Worm (Caenorhabditis elegans) whole organism, L2 larva: Measurements from ENCODE around the gene srab-12.

Experiments used
- C34F6.9 ChIP-seq: fragments of 150-350 bp; optimal IDR thresholded peaks from 2 replicates; lab custom pipeline; 2014; ENCODE audit warnings: missing biosample characterization, missing genetic modification characterization
- F13H6.1 ChIP-seq: sonication (generic microtip); optimal IDR thresholded peaks from 2 replicates; lab custom pipeline; 2016; ENCODE audit warnings: missing genetic modification characterization, missing compliant biosample characterization
- Y55F3AM.14 ChIP-seq: fragments of 200-800 bp; sonication (Bioruptor generic); optimal IDR thresholded peaks from 2 replicates; lab custom pipeline; 2018; ENCODE audit warnings: mild to moderate bottlenecking, missing genetic modification characterization, missing compliant biosample characterization
- ZK546.5 ChIP-seq: sonication (generic microtip); optimal IDR thresholded peaks from 2 replicates; lab custom pipeline; 2017; ENCODE audit warnings: missing biosample characterization, missing genetic modification characterization
- alr-1 ChIP-seq: fragments of 150-350 bp; optimal IDR thresholded peaks from 2 replicates; lab custom pipeline; 2014; ENCODE audit warnings: missing biosample characterization, missing genetic modification characterization
- aly-2 ChIP-seq: fragments of 150-350 bp; optimal IDR thresholded peaks from 2 replicates; lab custom pipeline; 2014; ENCODE audit warnings: missing biosample characterization, missing genetic modification characterization
- ama-1 ChIP-seq: fragments of 150-350 bp; optimal IDR thresholded peaks from 2 replicates; lab custom pipeline; 2018; ENCODE audit warnings: inconsistent platforms
- blmp-1 ChIP-seq: sonication (generic microtip); optimal IDR thresholded peaks from 2 replicates; lab custom pipeline; 2017; ENCODE audit warnings: missing genetic modification characterization, mild to moderate bottlenecking, missing compliant biosample characterization, antibody characterized with exemption, moderate library complexity; ENCODE audit not compliant: insufficient read depth
- ceh-16 ChIP-seq: fragments of 150-350 bp; optimal IDR thresholded peaks from 2 replicates; lab custom pipeline; 2014; ENCODE audit warnings: missing biosample characterization, missing genetic modification characterization
- ceh-82 ChIP-seq: fragments of 150-350 bp; optimal IDR thresholded peaks from 2 replicates; lab custom pipeline; 2014; ENCODE audit warnings: missing biosample characterization, missing genetic modification characterization
- crh-2 ChIP-seq: sonication (generic microtip); optimal IDR thresholded peaks from 2 replicates; lab custom pipeline; 2017; ENCODE audit warnings: missing biosample characterization, missing genetic modification characterization
- dmd-4 ChIP-seq: sonication (generic microtip); optimal IDR thresholded peaks from 2 replicates; lab custom pipeline; 2017; ENCODE audit warnings: missing biosample characterization, missing genetic modification characterization
- egl-27 ChIP-seq: sonication (generic microtip); optimal IDR thresholded peaks from 3 replicates; lab custom pipeline; 2017; ENCODE audit warnings: missing biosample characterization, missing genetic modification reagents, missing genetic modification characterization
- elt-1 ChIP-seq: fragments of 150-350 bp; optimal IDR thresholded peaks from 2 replicates; lab custom pipeline; 2014; ENCODE audit warnings: missing biosample characterization, missing genetic modification characterization
- elt-3 ChIP-seq: sonication (generic microtip); optimal IDR thresholded peaks from 2 replicates; lab custom pipeline; 2017; ENCODE audit warnings: missing biosample characterization, missing genetic modification characterization
- gmeb-1 ChIP-seq: fragments of 150-350 bp; optimal IDR thresholded peaks from 2 replicates; lab custom pipeline; 2014; ENCODE audit warnings: missing biosample characterization, missing genetic modification characterization
- lin-13 ChIP-seq: fragments of 150-350 bp; optimal IDR thresholded peaks from 2 replicates; lab custom pipeline; 2014; ENCODE audit warnings: missing biosample characterization, missing genetic modification reagents, missing genetic modification characterization
- lin-39 ChIP-seq: fragments of 150-350 bp; optimal IDR thresholded peaks from 2 replicates; lab custom pipeline; 2014; ENCODE audit warnings: missing biosample characterization, missing genetic modification reagents, missing genetic modification characterization
- lsy-2 ChIP-seq, 2 experiments: fragments of 150-350 bp in 1 of 2; sonication (generic microtip) in 1 of 2; optimal IDR thresholded peaks; 2 replicates each; lab custom pipeline; 2014 to 2017; ENCODE audit warnings: missing biosample characterization in 2 of 2, missing genetic modification characterization in 2 of 2
- mbf-1 ChIP-seq: sonication (generic microtip); optimal IDR thresholded peaks from 2 replicates; lab custom pipeline; 2017; ENCODE audit warnings: missing biosample characterization, missing genetic modification characterization
- nhr-12 ChIP-seq: fragments of 150-350 bp; optimal IDR thresholded peaks from 2 replicates; lab custom pipeline; 2014; ENCODE audit warnings: missing biosample characterization, missing genetic modification characterization
- nhr-21 ChIP-seq: fragments of 150-350 bp; optimal IDR thresholded peaks from 2 replicates; lab custom pipeline; 2014; ENCODE audit warnings: missing biosample characterization, missing genetic modification characterization
- nhr-237 ChIP-seq: fragments of 150-350 bp; optimal IDR thresholded peaks from 2 replicates; lab custom pipeline; 2014; ENCODE audit warnings: missing biosample characterization, missing genetic modification characterization
- nhr-25 ChIP-seq: fragments of 150-350 bp; sonication (generic microtip); optimal IDR thresholded peaks from 3 replicates; lab custom pipeline; 2014; ENCODE audit warnings: missing biosample characterization, missing genetic modification characterization
- nhr-6 ChIP-seq: fragments of 150-350 bp; optimal IDR thresholded peaks from 2 replicates; lab custom pipeline; 2014; ENCODE audit warnings: missing biosample characterization, missing genetic modification characterization
- nhr-77 ChIP-seq: fragments of 150-350 bp; optimal IDR thresholded peaks from 2 replicates; lab custom pipeline; 2014; ENCODE audit warnings: missing biosample characterization, missing genetic modification characterization
- sem-4 ChIP-seq: fragments of 150-350 bp; optimal IDR thresholded peaks from 2 replicates; lab custom pipeline; 2014; ENCODE audit warnings: missing biosample characterization, missing genetic modification reagents, missing genetic modification characterization
- skn-1 ChIP-seq: sonication (generic microtip); optimal IDR thresholded peaks from 2 replicates; lab custom pipeline; 2017; ENCODE audit warnings: missing biosample characterization, missing genetic modification characterization
- sma-3 ChIP-seq: sonication (generic microtip); optimal IDR thresholded peaks from 2 replicates; lab custom pipeline; 2016; ENCODE audit warnings: missing genetic modification reagents, missing genetic modification characterization, missing compliant biosample characterization
- sma-9 ChIP-seq, 2 experiments: fragments of 150-350 bp in 1 of 2; sonication (generic microtip) in 1 of 2; optimal IDR thresholded peaks; 2 replicates each; lab custom pipeline; 2014 to 2016; ENCODE audit warnings: missing genetic modification characterization in 2 of 2, mild to moderate bottlenecking in 1 of 2, missing biosample characterization in 1 of 2, missing compliant biosample characterization in 1 of 2, missing genetic modification reagents in 1 of 2, moderate library complexity in 1 of 2
- snpc-4 ChIP-seq: fragments of 150-350 bp; optimal IDR thresholded peaks from 2 replicates; lab custom pipeline; 2014; ENCODE audit warnings: missing biosample characterization, missing genetic modification characterization
- unc-39 ChIP-seq: fragments of 150-350 bp; optimal IDR thresholded peaks from 2 replicates; lab custom pipeline; 2014; ENCODE audit warnings: missing biosample characterization, missing genetic modification characterization
- unc-55 ChIP-seq: fragments of 150-350 bp; sonication (generic microtip); optimal IDR thresholded peaks from 3 replicates; lab custom pipeline; 2014; ENCODE audit warnings: missing biosample characterization, missing genetic modification reagents, missing genetic modification characterization
- unc-62 ChIP-seq: fragments of 150-350 bp; optimal IDR thresholded peaks from 2 replicates; lab custom pipeline; 2014; ENCODE audit warnings: missing biosample characterization, missing genetic modification reagents, missing genetic modification characterization
- zag-1 ChIP-seq: fragments of 150-350 bp; optimal IDR thresholded peaks from 2 replicates; lab custom pipeline; 2014; ENCODE audit warnings: missing biosample characterization, missing genetic modification characterization
- ztf-1 ChIP-seq: fragments of 200-800 bp; sonication (Bioruptor generic); conservative IDR thresholded peaks from 2 replicates; pipeline ENCODE4 v1.3.6; 2022; ENCODE audit warnings: missing genetic modification characterization, missing compliant biosample characterization

The srab-12 gene

DNA sequence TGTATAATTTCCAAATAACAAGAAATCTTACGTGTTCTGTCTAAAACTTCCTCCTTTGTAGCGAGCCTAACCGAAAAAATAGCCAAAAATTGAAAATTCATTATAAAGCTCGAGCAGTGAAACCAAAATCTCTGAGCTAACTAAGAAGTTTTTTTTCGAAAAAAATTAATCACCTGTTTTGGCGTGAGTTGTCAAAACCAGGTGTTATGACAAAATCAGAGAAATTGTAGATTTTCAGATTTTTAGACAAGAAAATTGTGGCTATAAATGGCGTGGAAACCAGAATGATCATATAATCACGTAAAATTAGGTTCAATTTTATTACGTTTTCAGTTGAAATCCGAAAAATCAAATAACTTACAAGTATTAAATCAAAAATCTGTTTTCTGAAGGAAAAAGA is 10.3 kb downstream of the srab-12 start, which contains the start of gene sre-21:
TSS of gene sre-21 (minus strand) at position 101 of the 400 bp plus-strand sequence.
- no peak for TF ChIP-seq nhr-77 (tag; lab: Kevin White, UChicago)
- TF ChIP-seq snpc-4 (tag; lab: Kevin White, UChicago): no peak
- no peak for TF ChIP-seq nhr-12 (tag; lab: Kevin White, UChicago)
- TF ChIP-seq ceh-16: no peak
- TF ChIP-seq mbf-1 (tag; lab: Kevin White, UChicago): no peak
- TF ChIP-seq unc-62 (GFP tag; lab: Kevin White, UChicago): no peak
- no peak for TF ChIP-seq nhr-25 (tag; lab: Kevin White, UChicago)
- no peak for TF ChIP-seq sma-9 (GFP tag; optimal IDR thresholded peaks at IDR 0.05; lab: Kevin White, UChicago)
- no peak for TF ChIP-seq sma-9 (tag; optimal IDR thresholded peaks at IDR 0.05; lab: Kevin White, UChicago)
- no peak for TF ChIP-seq egl-27 (tag; lab: Kevin White, UChicago)
- no peak for TF ChIP-seq zag-1 (tag; lab: Kevin White, UChicago)
- TF ChIP-seq crh-2 (tag; lab: Kevin White, UChicago): no peak
- no peak for TF ChIP-seq alr-1 (tag; lab: Kevin White, UChicago)

DNA sequence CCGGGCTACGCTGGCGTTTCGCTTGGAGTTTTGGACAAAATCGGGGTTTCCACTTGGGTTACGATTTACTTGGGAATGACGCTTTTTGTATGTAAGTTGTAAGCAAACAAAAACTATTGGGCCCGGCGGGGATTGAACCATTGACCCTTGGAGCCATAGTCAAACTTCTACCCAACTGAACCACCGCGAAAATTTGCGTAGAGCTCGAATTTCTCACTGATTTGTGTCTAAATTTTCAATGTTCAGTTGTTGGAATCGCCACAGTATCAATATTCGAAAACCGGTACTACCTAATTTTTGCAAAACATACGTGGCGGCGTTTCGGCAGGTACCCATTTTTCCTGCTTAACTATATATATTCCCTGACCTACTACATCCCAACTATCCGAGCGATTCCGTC is 15.7 kb downstream of the srab-12 start:
- TF ChIP-seq elt-3 (tag; lab: Kevin White, UChicago) (no peak), lin-39 (tag; lab: Kevin White, UChicago) (no peak), sma-3 (GFP tag; lab: Kevin White, UChicago) (no peak), ZK546.5 (tag; lab: Kevin White, UChicago) (no peak), unc-39 (tag; lab: Kevin White, UChicago) (no peak), crh-2 (tag; lab: Kevin White, UChicago) (no peak), aly-2 (tag; lab: Kevin White, UChicago) (no peak), unc-62 (GFP tag; lab: Kevin White, UChicago) (no peak), nhr-6 (tag; lab: Kevin White, UChicago) (no peak), elt-1 (tag; lab: Kevin White, UChicago) (no peak)
- TF ChIP-seq, all 48 proteins: peak for 0

- TF ChIP-seq egl-27 (tag; lab: Kevin White, UChicago) (no peak), ceh-16 (no peak), nhr-237 (no peak), sem-4 (no peak), sma-9 (GFP tag; optimal IDR thresholded peaks at IDR 0.05; lab: Kevin White, UChicago) (no peak), sma-9 (tag; optimal IDR thresholded peaks at IDR 0.05; lab: Kevin White, UChicago) (no peak)
These were observed 16.2 kb downstream of the srab-12 start, which contains the start of gene srh-284 for ce11 chrV:17767249-17767648. TSS of gene srh-284 (plus strand) at chrV:17767549.

DNA sequence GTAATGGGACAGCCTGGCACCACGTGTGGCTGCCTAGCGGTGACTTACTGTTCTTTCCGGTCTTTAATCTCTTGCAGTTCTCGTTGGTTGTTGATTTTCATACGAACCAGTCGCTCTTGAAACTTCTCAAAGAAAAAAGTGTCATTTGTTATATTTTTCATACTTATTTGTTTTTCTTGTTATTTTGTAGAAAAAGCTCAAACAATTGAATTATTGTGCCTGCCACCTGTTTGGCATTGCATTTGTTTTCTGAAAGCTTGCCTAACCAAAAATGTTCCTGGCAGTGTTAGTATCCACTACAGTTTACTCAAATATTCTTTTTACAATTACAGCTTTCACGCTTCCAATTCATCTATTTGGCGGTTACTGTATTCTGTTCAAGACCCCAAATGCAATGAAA is 18.4 kb downstream of the srab-12 start, which contains the start of the genes C47A10.16 and srh-283:
TSS of gene C47A10.16 (minus strand) at position 101 of the 400 bp plus-strand sequence.
TSS of gene srh-283 (plus strand) at position 272 of the 400 bp plus-strand sequence.
- no peak for TF ChIP-seq mbf-1 (tag; lab: Kevin White, UChicago)
- no peak for TF ChIP-seq elt-3 (tag; lab: Kevin White, UChicago)
- TF ChIP-seq nhr-6 (tag; lab: Kevin White, UChicago): no peak
- no peak for TF ChIP-seq ceh-82 (tag; lab: Kevin White, UChicago)
- TF ChIP-seq lin-13: no peak
- no peak for TF ChIP-seq lsy-2 (tag; optimal IDR thresholded peaks at IDR 0.05; lab: Kevin White, UChicago)
- TF ChIP-seq elt-1 (tag; lab: Kevin White, UChicago): no peak
- no peak for TF ChIP-seq unc-55 (GFP tag; lab: Kevin White, UChicago)
- no peak for TF ChIP-seq nhr-77 (tag; lab: Kevin White, UChicago)
- TF ChIP-seq lin-39 (tag; lab: Kevin White, UChicago): no peak
- TF ChIP-seq egl-27 (tag; lab: Kevin White, UChicago): no peak
- TF ChIP-seq gmeb-1 (tag; lab: Kevin White, UChicago): no peak
- TF ChIP-seq blmp-1 (tag; lab: Kevin White, UChicago): no peak
- no peak for TF ChIP-seq nhr-25 (tag; lab: Kevin White, UChicago)
- no peak for TF ChIP-seq ama-1 (lab: Kevin White, UChicago)
- no peak for TF ChIP-seq F13H6.1 (tag; lab: Kevin White, UChicago)
- no peak for TF ChIP-seq ceh-16
- no peak for TF ChIP-seq skn-1 (tag; lab: Kevin White, UChicago)

DNA sequence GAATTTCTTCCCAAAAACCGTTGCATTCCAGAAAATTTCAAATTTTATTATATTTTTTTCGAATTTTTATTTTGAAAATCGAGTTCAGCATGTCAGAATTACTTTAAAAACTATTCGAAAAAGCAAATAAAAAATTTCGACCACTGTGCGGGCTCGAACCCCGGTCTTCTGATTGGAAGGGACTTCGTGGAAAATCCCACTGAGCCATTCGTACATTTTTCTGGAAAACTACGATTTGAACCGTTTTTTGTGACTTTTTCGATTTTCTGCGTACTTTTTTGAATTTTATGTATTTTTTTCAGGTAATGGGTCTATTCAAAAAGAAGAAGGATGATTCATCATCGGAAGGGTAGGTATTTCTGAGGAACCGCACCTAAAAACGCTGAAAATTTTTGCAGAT is 27.9 kb downstream of the srab-12 start, which contains the start of gene pgp-9:
TSS of gene pgp-9 (plus strand) at position 301 of the 400 bp plus-strand sequence.
- TF ChIP-seq mbf-1 (tag; lab: Kevin White, UChicago) (no peak), elt-3 (tag; lab: Kevin White, UChicago) (no peak), nhr-6 (tag; lab: Kevin White, UChicago) (no peak), nhr-21 (tag; lab: Kevin White, UChicago) (no peak), egl-27 (tag; lab: Kevin White, UChicago) (no peak), ztf-1 (GFP tag; lab: Robert Waterston, UW) (no peak), C34F6.9 (tag; lab: Kevin White, UChicago) (no peak), Y55F3AM.14 (GFP tag; lab: Kevin White, UChicago) (no peak), ama-1 (lab: Kevin White, UChicago) (no peak), dmd-4 (tag; lab: Kevin White, UChicago) (no peak), elt-1 (tag; lab: Kevin White, UChicago) (no peak), skn-1 (tag; lab: Kevin White, UChicago) (no peak), lin-13 (no peak)
